Worm (Caenorhabditis elegans) whole organism, L2 larva: Measurements from ENCODE around the gene F47B8.8.
A peak's percentile ranks its signal among the peaks of the same experiment; 100 is the strongest.

Experiments
- C34F6.9 ChIP-seq: fragments of 150-350 bp; optimal IDR thresholded peaks from 2 replicates; lab custom pipeline; 2014; ENCODE audit warnings: missing biosample characterization, missing genetic modification characterization
- F13H6.1 ChIP-seq: sonication (generic microtip); optimal IDR thresholded peaks from 2 replicates; lab custom pipeline; 2016; ENCODE audit warnings: missing genetic modification characterization, missing compliant biosample characterization
- R02D3.7 ChIP-seq: fragments of 150-350 bp; optimal IDR thresholded peaks from 2 replicates; lab custom pipeline; 2014; ENCODE audit warnings: missing biosample characterization, missing genetic modification characterization
- Y55F3AM.14 ChIP-seq: fragments of 200-800 bp; sonication (Bioruptor generic); optimal IDR thresholded peaks from 2 replicates; lab custom pipeline; 2018; ENCODE audit warnings: mild to moderate bottlenecking, missing genetic modification characterization, missing compliant biosample characterization
- alr-1 ChIP-seq: fragments of 150-350 bp; optimal IDR thresholded peaks from 2 replicates; lab custom pipeline; 2014; ENCODE audit warnings: missing biosample characterization, missing genetic modification characterization
- ama-1 ChIP-seq: fragments of 150-350 bp; optimal IDR thresholded peaks from 2 replicates; lab custom pipeline; 2018; ENCODE audit warnings: inconsistent platforms
- blmp-1 ChIP-seq: sonication (generic microtip); optimal IDR thresholded peaks from 2 replicates; lab custom pipeline; 2017; ENCODE audit warnings: missing genetic modification characterization, mild to moderate bottlenecking, missing compliant biosample characterization, antibody characterized with exemption, moderate library complexity; ENCODE audit not compliant: insufficient read depth
- ceh-16 ChIP-seq: fragments of 150-350 bp; optimal IDR thresholded peaks from 2 replicates; lab custom pipeline; 2014; ENCODE audit warnings: missing biosample characterization, missing genetic modification characterization
- ceh-82 ChIP-seq: fragments of 150-350 bp; optimal IDR thresholded peaks from 2 replicates; lab custom pipeline; 2014; ENCODE audit warnings: missing biosample characterization, missing genetic modification characterization
- crh-2 ChIP-seq: sonication (generic microtip); optimal IDR thresholded peaks from 2 replicates; lab custom pipeline; 2017; ENCODE audit warnings: missing biosample characterization, missing genetic modification characterization
- egl-27 ChIP-seq: sonication (generic microtip); optimal IDR thresholded peaks from 3 replicates; lab custom pipeline; 2017; ENCODE audit warnings: missing biosample characterization, missing genetic modification reagents, missing genetic modification characterization
- elt-1 ChIP-seq: fragments of 150-350 bp; optimal IDR thresholded peaks from 2 replicates; lab custom pipeline; 2014; ENCODE audit warnings: missing biosample characterization, missing genetic modification characterization
- elt-3 ChIP-seq: sonication (generic microtip); optimal IDR thresholded peaks from 2 replicates; lab custom pipeline; 2017; ENCODE audit warnings: missing biosample characterization, missing genetic modification characterization
- fos-1 ChIP-seq: fragments of 150-350 bp; optimal IDR thresholded peaks from 2 replicates; lab custom pipeline; 2014; ENCODE audit warnings: missing biosample characterization, missing genetic modification characterization
- gmeb-1 ChIP-seq: fragments of 150-350 bp; optimal IDR thresholded peaks from 2 replicates; lab custom pipeline; 2014; ENCODE audit warnings: missing biosample characterization, missing genetic modification characterization
- lin-11 ChIP-seq: fragments of 150-350 bp; sonication (generic microtip); optimal IDR thresholded peaks from 2 replicates; lab custom pipeline; 2014; ENCODE audit warnings: missing biosample characterization, missing genetic modification characterization, inconsistent platforms, mixed read lengths
- lin-13 ChIP-seq: fragments of 150-350 bp; optimal IDR thresholded peaks from 2 replicates; lab custom pipeline; 2014; ENCODE audit warnings: missing biosample characterization, missing genetic modification reagents, missing genetic modification characterization
- lin-39 ChIP-seq: fragments of 150-350 bp; optimal IDR thresholded peaks from 2 replicates; lab custom pipeline; 2014; ENCODE audit warnings: missing biosample characterization, missing genetic modification reagents, missing genetic modification characterization
- lsy-2 ChIP-seq, 2 experiments: fragments of 150-350 bp in 1 of 2; sonication (generic microtip) in 1 of 2; optimal IDR thresholded peaks; 2 replicates each; lab custom pipeline; 2014 to 2017; ENCODE audit warnings: missing biosample characterization in 2 of 2, missing genetic modification characterization in 2 of 2
- mab-5 ChIP-seq: fragments of 150-350 bp; optimal IDR thresholded peaks from 2 replicates; lab custom pipeline; 2014; ENCODE audit warnings: missing biosample characterization, missing genetic modification characterization
- mbf-1 ChIP-seq: sonication (generic microtip); optimal IDR thresholded peaks from 2 replicates; lab custom pipeline; 2017; ENCODE audit warnings: missing biosample characterization, missing genetic modification characterization
- mdl-1 ChIP-seq, 2 experiments: fragments of 150-350 bp in 1 of 2; sonication (generic microtip) in 1 of 2; optimal IDR thresholded peaks; 2 replicates each; lab custom pipeline; 2017; ENCODE audit warnings: missing biosample characterization in 2 of 2, missing genetic modification characterization in 2 of 2
- nhr-10 ChIP-seq: sonication (generic microtip); optimal IDR thresholded peaks from 2 replicates; lab custom pipeline; 2017; ENCODE audit warnings: missing biosample characterization, missing genetic modification characterization
- nhr-11 ChIP-seq: fragments of 150-350 bp; optimal IDR thresholded peaks from 2 replicates; lab custom pipeline; 2014; ENCODE audit warnings: missing biosample characterization, missing genetic modification characterization
- nhr-12 ChIP-seq: fragments of 150-350 bp; optimal IDR thresholded peaks from 2 replicates; lab custom pipeline; 2014; ENCODE audit warnings: missing biosample characterization, missing genetic modification characterization
- nhr-129 ChIP-seq: fragments of 150-350 bp; optimal IDR thresholded peaks from 2 replicates; lab custom pipeline; 2014; ENCODE audit warnings: missing biosample characterization, missing genetic modification characterization
- nhr-21 ChIP-seq: fragments of 150-350 bp; optimal IDR thresholded peaks from 2 replicates; lab custom pipeline; 2014; ENCODE audit warnings: missing biosample characterization, missing genetic modification characterization
- nhr-23 ChIP-seq: fragments of 150-350 bp; optimal IDR thresholded peaks from 2 replicates; lab custom pipeline; 2014; ENCODE audit warnings: missing biosample characterization, missing genetic modification reagents, missing genetic modification characterization
- nhr-25 ChIP-seq: fragments of 150-350 bp; sonication (generic microtip); optimal IDR thresholded peaks from 3 replicates; lab custom pipeline; 2014; ENCODE audit warnings: missing biosample characterization, missing genetic modification characterization
- nhr-6 ChIP-seq: fragments of 150-350 bp; optimal IDR thresholded peaks from 2 replicates; lab custom pipeline; 2014; ENCODE audit warnings: missing biosample characterization, missing genetic modification characterization
- nhr-77 ChIP-seq: fragments of 150-350 bp; optimal IDR thresholded peaks from 2 replicates; lab custom pipeline; 2014; ENCODE audit warnings: missing biosample characterization, missing genetic modification characterization
- peb-1 ChIP-seq: fragments of 150-350 bp; optimal IDR thresholded peaks from 2 replicates; lab custom pipeline; 2014; ENCODE audit warnings: missing biosample characterization, missing genetic modification characterization
- sem-4 ChIP-seq: fragments of 150-350 bp; optimal IDR thresholded peaks from 2 replicates; lab custom pipeline; 2014; ENCODE audit warnings: missing biosample characterization, missing genetic modification reagents, missing genetic modification characterization
- skn-1 ChIP-seq: sonication (generic microtip); optimal IDR thresholded peaks from 2 replicates; lab custom pipeline; 2017; ENCODE audit warnings: missing biosample characterization, missing genetic modification characterization
- sma-3 ChIP-seq: sonication (generic microtip); optimal IDR thresholded peaks from 2 replicates; lab custom pipeline; 2016; ENCODE audit warnings: missing genetic modification reagents, missing genetic modification characterization, missing compliant biosample characterization
- sma-9 ChIP-seq, 2 experiments: fragments of 150-350 bp in 1 of 2; sonication (generic microtip) in 1 of 2; optimal IDR thresholded peaks; 2 replicates each; lab custom pipeline; 2014 to 2016; ENCODE audit warnings: missing genetic modification characterization in 2 of 2, mild to moderate bottlenecking in 1 of 2, missing biosample characterization in 1 of 2, missing compliant biosample characterization in 1 of 2, missing genetic modification reagents in 1 of 2, moderate library complexity in 1 of 2
- snpc-4 ChIP-seq: fragments of 150-350 bp; optimal IDR thresholded peaks from 2 replicates; lab custom pipeline; 2014; ENCODE audit warnings: missing biosample characterization, missing genetic modification characterization
- unc-39 ChIP-seq: fragments of 150-350 bp; optimal IDR thresholded peaks from 2 replicates; lab custom pipeline; 2014; ENCODE audit warnings: missing biosample characterization, missing genetic modification characterization
- unc-55 ChIP-seq: fragments of 150-350 bp; sonication (generic microtip); optimal IDR thresholded peaks from 3 replicates; lab custom pipeline; 2014; ENCODE audit warnings: missing biosample characterization, missing genetic modification reagents, missing genetic modification characterization
- unc-62 ChIP-seq: fragments of 150-350 bp; optimal IDR thresholded peaks from 2 replicates; lab custom pipeline; 2014; ENCODE audit warnings: missing biosample characterization, missing genetic modification reagents, missing genetic modification characterization
- zag-1 ChIP-seq: fragments of 150-350 bp; optimal IDR thresholded peaks from 2 replicates; lab custom pipeline; 2014; ENCODE audit warnings: missing biosample characterization, missing genetic modification characterization
- ztf-4 ChIP-seq: fragments of 150-350 bp; optimal IDR thresholded peaks from 2 replicates; lab custom pipeline; 2014; ENCODE audit warnings: missing biosample characterization, missing genetic modification characterization

The F47B8.8 gene

DNA sequence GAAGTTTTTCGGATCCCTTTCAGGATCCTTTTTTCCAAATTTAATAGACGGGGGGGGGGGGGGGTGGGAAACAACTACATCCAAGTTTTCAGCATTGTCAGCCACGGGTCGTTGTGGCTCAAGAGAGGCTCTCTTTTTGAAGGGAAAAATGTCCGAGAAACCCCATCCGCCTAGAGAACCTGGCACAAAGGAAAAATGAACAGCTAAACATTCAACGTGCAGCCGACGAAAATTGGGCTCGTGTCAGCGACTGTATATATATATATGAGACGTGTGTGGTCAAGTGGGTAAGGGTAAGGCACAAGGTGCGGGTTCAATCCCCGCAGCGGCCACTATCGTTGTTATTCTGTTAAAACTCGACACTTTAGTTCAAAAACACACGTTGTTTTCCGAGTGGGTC lies 27.0 kb downstream of the F47B8.8 start, which contains the start of gene Y49A3A.4:
Gene Y49A3A.4 (minus strand): TSS at position 314 of the 400 bp plus-strand sequence.
- TF ChIP-seq fos-1 (tag; lab: Kevin White, UChicago) (no peak), snpc-4 (peak; percentile 89)

DNA sequence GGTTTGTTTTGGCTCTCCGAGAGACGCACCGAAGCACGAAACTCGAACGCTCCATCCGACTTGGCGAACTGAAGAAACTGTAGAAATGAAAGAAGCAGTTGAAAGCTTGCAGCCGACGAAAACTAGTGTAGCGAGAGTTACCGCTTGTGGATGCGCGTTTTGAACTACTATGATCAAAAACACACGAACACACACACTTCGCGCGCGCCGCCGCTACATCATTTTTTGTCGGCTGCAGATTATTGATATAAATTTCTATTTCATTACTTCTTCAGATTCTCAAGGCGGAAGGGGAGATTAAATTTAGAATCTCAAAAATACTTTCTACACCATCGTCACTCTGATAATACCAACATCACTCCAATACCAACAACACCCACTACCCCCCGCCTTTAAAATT lies 30.4 kb downstream of the F47B8.8 start:
- TF ChIP-seq nhr-129 (tag; lab: Kevin White, UChicago) (no peak), crh-2 (tag; lab: Kevin White, UChicago) (no peak), alr-1 (tag; lab: Kevin White, UChicago) (no peak), Y55F3AM.14 (GFP tag; lab: Kevin White, UChicago) (no peak), snpc-4 (no peak), unc-62 (GFP tag; lab: Kevin White, UChicago) (no peak), mab-5 (tag; lab: Kevin White, UChicago) (no peak), sma-9 (GFP tag; optimal IDR thresholded peaks at IDR 0.05; lab: Kevin White, UChicago) (no peak), sma-9 (tag; optimal IDR thresholded peaks at IDR 0.05; lab: Kevin White, UChicago) (no peak), zag-1 (no peak), R02D3.7 (tag; lab: Kevin White, UChicago) (no peak), elt-3 (no peak)

DNA sequence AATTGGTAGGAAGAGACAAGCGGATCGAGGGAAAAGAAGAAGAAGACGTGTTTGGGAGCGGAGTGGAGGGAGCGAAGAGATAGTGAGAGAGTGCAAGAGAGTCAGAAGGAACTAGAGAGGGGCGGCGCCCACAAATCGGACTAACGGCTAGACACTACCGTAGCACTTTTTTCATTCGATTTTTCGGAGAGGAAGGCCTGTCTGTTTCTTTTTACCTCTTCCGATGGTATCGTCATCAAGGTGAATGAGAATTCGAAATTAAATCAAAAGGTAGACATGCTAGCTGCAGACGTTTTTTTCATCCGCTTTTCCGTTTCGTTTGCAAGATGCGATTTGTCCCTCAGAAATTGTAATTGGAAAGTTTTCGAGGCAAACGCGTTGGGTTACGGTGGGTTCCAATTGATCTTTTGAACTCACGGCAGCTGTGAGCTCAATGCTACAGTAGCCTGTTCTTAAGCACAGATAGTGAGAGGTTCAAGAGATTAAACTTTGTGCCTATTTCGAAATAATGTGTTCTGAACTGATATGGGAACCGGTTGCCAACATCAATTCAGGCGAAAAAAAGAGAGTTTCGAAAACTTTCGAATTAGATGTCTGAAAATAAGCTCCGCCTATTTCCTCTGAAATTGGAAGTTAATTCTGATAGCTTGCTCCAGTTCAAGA lies 33.2 kb downstream of the F47B8.8 start:
- TF ChIP-seq nhr-25 (tag; lab: Kevin White, UChicago): no peak
- TF ChIP-seq F13H6.1 (tag; lab: Kevin White, UChicago): no peak
- TF ChIP-seq unc-55: no peak
- no peak for TF ChIP-seq ama-1
- TF ChIP-seq nhr-23 (tag; lab: Kevin White, UChicago): no peak
- no peak for TF ChIP-seq nhr-11 (tag; lab: Kevin White, UChicago)
- TF ChIP-seq elt-1 (tag; lab: Kevin White, UChicago): no peak
- TF ChIP-seq zag-1: no peak
- no peak for TF ChIP-seq nhr-6 (tag; lab: Kevin White, UChicago)
- no peak for TF ChIP-seq mdl-1 (tag; optimal IDR thresholded peaks at IDR 0.05; lab: Kevin White, UChicago)
- TF ChIP-seq ceh-82 (tag; lab: Kevin White, UChicago): no peak
- no peak for TF ChIP-seq lin-13 (GFP tag; lab: Kevin White, UChicago)
- TF ChIP-seq sem-4 (tag; lab: Kevin White, UChicago): peak; percentile 6
- TF ChIP-seq ceh-16 (tag; lab: Kevin White, UChicago): no peak
- TF ChIP-seq gmeb-1 (tag; lab: Kevin White, UChicago): no peak
- TF ChIP-seq sma-9 (GFP tag; optimal IDR thresholded peaks at IDR 0.05; lab: Kevin White, UChicago): no peak
- TF ChIP-seq sma-9 (tag; optimal IDR thresholded peaks at IDR 0.05; lab: Kevin White, UChicago): no peak
- TF ChIP-seq ztf-4 (tag; lab: Kevin White, UChicago): no peak
- TF ChIP-seq lsy-2 (tag; optimal IDR thresholded peaks at IDR 0.05; lab: Kevin White, UChicago): peak in 1 of 2 experiments; percentile 74
- no peak for TF ChIP-seq C34F6.9
- no peak for TF ChIP-seq elt-3
- no peak for TF ChIP-seq crh-2 (tag; lab: Kevin White, UChicago)
- no peak for TF ChIP-seq nhr-12
- TF ChIP-seq fos-1 (tag; lab: Kevin White, UChicago): peak; percentile 12
- no peak for TF ChIP-seq mbf-1
- peak; percentile 64 for TF ChIP-seq blmp-1 (tag; lab: Kevin White, UChicago)
- TF ChIP-seq unc-62 (GFP tag; lab: Kevin White, UChicago): no peak

DNA sequence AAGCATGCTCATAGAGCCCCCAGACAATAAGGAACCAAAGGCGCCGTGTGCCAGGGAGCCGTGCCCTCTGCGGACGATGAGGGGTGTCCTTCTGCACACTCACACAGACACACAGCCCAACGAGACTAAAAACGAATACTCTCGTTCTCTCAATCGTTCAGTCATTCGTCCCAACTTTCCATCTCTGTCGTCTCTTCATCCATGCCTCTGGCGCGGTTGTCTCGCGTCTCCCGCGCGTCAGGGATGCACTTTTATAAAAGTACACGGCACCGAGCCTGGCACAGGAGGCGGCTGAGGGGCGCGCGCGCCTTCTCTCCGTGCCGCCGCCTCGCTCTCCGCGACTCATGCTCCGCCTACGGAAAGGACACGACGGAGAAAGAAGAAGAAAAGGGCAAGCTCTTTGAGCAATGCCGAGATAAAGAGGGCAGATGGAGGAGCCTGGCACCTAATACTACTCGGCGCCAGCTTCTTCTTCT lies 35.0 kb downstream of the F47B8.8 start:
- peak; percentile 72 for TF ChIP-seq unc-62 (GFP tag; lab: Kevin White, UChicago)
- TF ChIP-seq nhr-10 (tag; lab: Kevin White, UChicago): no peak
- TF ChIP-seq mab-5 (tag; lab: Kevin White, UChicago): no peak
- peak; percentile 89 for TF ChIP-seq sma-9 (GFP tag; optimal IDR thresholded peaks at IDR 0.05; lab: Kevin White, UChicago)
- no peak for TF ChIP-seq sma-9 (tag; optimal IDR thresholded peaks at IDR 0.05; lab: Kevin White, UChicago)
- TF ChIP-seq fos-1 (tag; lab: Kevin White, UChicago): peak; percentile 76
- peak; percentile 46 for TF ChIP-seq blmp-1 (tag; lab: Kevin White, UChicago)
- TF ChIP-seq lin-13 (GFP tag; lab: Kevin White, UChicago): peak; percentile 57
- TF ChIP-seq sma-3 (GFP tag; lab: Kevin White, UChicago): peak; percentile 46
- TF ChIP-seq Y55F3AM.14 (GFP tag; lab: Kevin White, UChicago): peak; percentile 87
- TF ChIP-seq ceh-82 (tag; lab: Kevin White, UChicago): peak; percentile 34
- TF ChIP-seq unc-39 (tag; lab: Kevin White, UChicago): no peak
- TF ChIP-seq unc-55: peak; percentile 88
- no peak for TF ChIP-seq nhr-129 (tag; lab: Kevin White, UChicago)
- TF ChIP-seq zag-1: peak; percentile 82
- peak; percentile 86 for TF ChIP-seq F13H6.1 (tag; lab: Kevin White, UChicago)
- TF ChIP-seq lsy-2 (tag; optimal IDR thresholded peaks at IDR 0.05; lab: Kevin White, UChicago): peak in 1 of 2 experiments; percentile 78
- TF ChIP-seq lin-11 (tag; lab: Kevin White, UChicago): peak; percentile 33
- no peak for TF ChIP-seq lin-39 (tag; lab: Kevin White, UChicago)
- peak; percentile 58 for TF ChIP-seq nhr-77
- no peak for TF ChIP-seq skn-1
- peak; percentile 69 for TF ChIP-seq peb-1
- peak; percentile 44 for TF ChIP-seq crh-2 (tag; lab: Kevin White, UChicago)
- TF ChIP-seq egl-27 (tag; lab: Kevin White, UChicago): peak; percentile 55
- TF ChIP-seq nhr-6 (tag; lab: Kevin White, UChicago): no peak
- TF ChIP-seq mdl-1 (tag; optimal IDR thresholded peaks at IDR 0.05; lab: Kevin White, UChicago): peak; percentile 39 to 59
- peak; percentile 8 for TF ChIP-seq snpc-4
- TF ChIP-seq sem-4 (tag; lab: Kevin White, UChicago): peak; percentile 69
- no peak for TF ChIP-seq nhr-11 (tag; lab: Kevin White, UChicago)
- TF ChIP-seq C34F6.9: peak; percentile 52
- peak; percentile 85 for TF ChIP-seq nhr-21 (tag; lab: Kevin White, UChicago)
